Fruit fly (Drosophila melanogaster) whole organism, wandering third instar larva: ENCODE data around the gene MED10.

ENCODE experiments used
- Abd-B ChIP-seq: fragments of >200 bp; optimal IDR thresholded peaks from 2 replicates; lab custom pipeline; 2017; ENCODE audit warnings: missing biosample characterization, missing genetic modification characterization
- CG32264 ChIP-seq: fragments of 200-800 bp; sonication (Bioruptor generic); optimal IDR thresholded peaks from 2 replicates; lab custom pipeline; 2016; ENCODE audit warnings: missing biosample characterization, missing genetic modification characterization
- CG9705 ChIP-seq: fragments of 200-800 bp; sonication (Bioruptor generic); optimal IDR thresholded peaks from 2 replicates; lab custom pipeline; 2018; ENCODE audit warnings: missing biosample characterization, mild to moderate bottlenecking, missing genetic modification characterization
- CrebA ChIP-seq: fragments of 200-800 bp; sonication (Bioruptor generic); optimal IDR thresholded peaks from 2 replicates; lab custom pipeline; 2016; ENCODE audit warnings: missing biosample characterization, mild to moderate bottlenecking, missing genetic modification characterization, borderline replicate concordance
- Dfd ChIP-seq: fragments of >200 bp; optimal IDR thresholded peaks from 2 replicates; lab custom pipeline; 2017; ENCODE audit warnings: missing biosample characterization, missing genetic modification characterization
- Dif ChIP-seq: fragments of 200-275, 200-300 bp; sonication (Bioruptor generic); optimal IDR thresholded peaks from 2 replicates; lab custom pipeline; 2018; ENCODE audit warnings: missing biosample characterization, missing genetic modification characterization; ENCODE audit not compliant: partially characterized antibody
- GATAd ChIP-seq: sonication (Bioruptor generic); optimal IDR thresholded peaks from 2 replicates; lab custom pipeline; 2016; ENCODE audit warnings: missing biosample characterization, missing genetic modification characterization
- HLH106 ChIP-seq: fragments of 200-800 bp; optimal IDR thresholded peaks from 3 replicates; lab custom pipeline; 2019; ENCODE audit warnings: missing biosample characterization, mild to moderate bottlenecking, missing genetic modification characterization, moderate library complexity
- Hnf4 ChIP-seq: fragments of 200-800 bp; sonication (Bioruptor generic); optimal IDR thresholded peaks from 2 replicates; lab custom pipeline; 2016; ENCODE audit warnings: missing biosample characterization, mild to moderate bottlenecking, missing genetic modification characterization
- Hr78 ChIP-seq: fragments of >200 bp; optimal IDR thresholded peaks from 2 replicates; lab custom pipeline; 2017; ENCODE audit warnings: missing biosample characterization, missing genetic modification characterization
- Hr83 ChIP-seq: fragments of 200-300 bp; sonication (Bioruptor generic); optimal IDR thresholded peaks from 2 replicates; lab custom pipeline; 2016; ENCODE audit warnings: missing biosample characterization, mild to moderate bottlenecking, missing genetic modification characterization, moderate library complexity; ENCODE audit not compliant: poor library complexity, severe bottlenecking
- Jra ChIP-seq: sonication (Bioruptor generic); optimal IDR thresholded peaks from 2 replicates; lab custom pipeline; 2016; ENCODE audit warnings: missing biosample characterization, missing genetic modification characterization
- Mio ChIP-seq: sonication (Bioruptor generic); optimal IDR thresholded peaks from 2 replicates; lab custom pipeline; 2016; ENCODE audit warnings: missing biosample characterization, missing genetic modification characterization
- Myc ChIP-seq: fragments of >200 bp; optimal IDR thresholded peaks from 2 replicates; lab custom pipeline; 2017
- N ChIP-seq: fragments of >200 bp; optimal IDR thresholded peaks from 2 replicates; lab custom pipeline; 2018; ENCODE audit warnings: missing biosample characterization, missing external identifiers, missing genetic modification characterization
- OdsH ChIP-seq: fragments of 200-800 bp; sonication (Bioruptor generic); optimal IDR thresholded peaks from 2 replicates; lab custom pipeline; 2016; ENCODE audit warnings: missing biosample characterization, mild to moderate bottlenecking, missing genetic modification characterization
- Rel ChIP-seq, 2 experiments: fragments of 200-800 bp; sonication (Bioruptor generic) in 1 of 2; optimal IDR thresholded peaks; 2 replicates in 1 of 2; 3 replicates in 1 of 2; lab custom pipeline; 2016 to 2019; ENCODE audit warnings: mild to moderate bottlenecking in 2 of 2, missing biosample characterization in 2 of 2, missing genetic modification characterization in 2 of 2, moderate library complexity in 1 of 2
- Sp1 ChIP-seq: fragments of 200-800 bp; sonication (Bioruptor generic); optimal IDR thresholded peaks from 3 replicates; lab custom pipeline; 2019; ENCODE audit warnings: missing biosample characterization, mild to moderate bottlenecking, missing genetic modification characterization, moderate library complexity
- Vsx2 ChIP-seq: fragments of 200-300, 225-300 bp; sonication (Bioruptor generic); optimal IDR thresholded peaks from 2 replicates; lab custom pipeline; 2018; ENCODE audit warnings: missing biosample characterization, missing genetic modification characterization; ENCODE audit not compliant: partially characterized antibody
- br ChIP-seq: fragments of 200-800 bp; sonication (Bioruptor generic); optimal IDR thresholded peaks from 2 replicates; lab custom pipeline; 2016; ENCODE audit warnings: missing biosample characterization, missing genetic modification characterization
- brk ChIP-seq: fragments of 200-800 bp; sonication (Bioruptor generic); optimal IDR thresholded peaks from 2 replicates; lab custom pipeline; 2016; ENCODE audit warnings: missing biosample characterization, mild to moderate bottlenecking, missing genetic modification characterization
- dl ChIP-seq, 2 experiments: fragments of 175-275, 200-275 bp in 1 of 2; fragments of 200-275 bp in 1 of 2; sonication (Bioruptor generic); optimal IDR thresholded peaks; lab custom pipeline; 2018; ENCODE audit warnings: mild to moderate bottlenecking in 2 of 2, missing biosample characterization in 2 of 2, missing genetic modification characterization in 2 of 2, moderate library complexity in 2 of 2; ENCODE audit not compliant: partially characterized antibody in 2 of 2, insufficient read depth in 1 of 2
- dmrt93B ChIP-seq: fragments of 200-800 bp; sonication (Bioruptor generic); optimal IDR thresholded peaks from 2 replicates; lab custom pipeline; 2018; ENCODE audit warnings: missing biosample characterization, mild to moderate bottlenecking, missing genetic modification characterization
- dsf ChIP-seq: sonication (Bioruptor generic); optimal IDR thresholded peaks from 2 replicates; lab custom pipeline; 2016; ENCODE audit warnings: missing biosample characterization, missing genetic modification characterization, borderline replicate concordance
- ey ChIP-seq: fragments of 200-800 bp; sonication (Bioruptor generic); optimal IDR thresholded peaks from 2 replicates; lab custom pipeline; 2016; ENCODE audit warnings: missing biosample characterization, missing genetic modification characterization
- foxo ChIP-seq, 2 experiments: fragments of 200-800 bp; sonication (Bioruptor generic); optimal IDR thresholded peaks; 2 replicates in 1 of 2; 3 replicates in 1 of 2; lab custom pipeline; 2016 to 2017; ENCODE audit warnings: missing biosample characterization in 2 of 2, missing genetic modification characterization in 2 of 2
- fru ChIP-seq: fragments of 200-800 bp; sonication (Bioruptor generic); optimal IDR thresholded peaks from 3 replicates; lab custom pipeline; 2016; ENCODE audit warnings: missing biosample characterization, mild to moderate bottlenecking, missing genetic modification characterization
- h ChIP-seq: fragments of 200-800 bp; sonication (Bioruptor generic); optimal IDR thresholded peaks from 3 replicates; lab custom pipeline; 2016; ENCODE audit warnings: missing biosample characterization, mild to moderate bottlenecking, missing genetic modification characterization
- jim ChIP-seq: fragments of 175-275, 200-325 bp; sonication (Bioruptor generic); optimal IDR thresholded peaks from 2 replicates; lab custom pipeline; 2016; ENCODE audit warnings: missing biosample characterization, mild to moderate bottlenecking, missing genetic modification characterization
- lola ChIP-seq: fragments of >200 bp; optimal IDR thresholded peaks from 2 replicates; lab custom pipeline; 2017; ENCODE audit warnings: missing biosample characterization, missing genetic modification characterization
- pan ChIP-seq: fragments of >200 bp; optimal IDR thresholded peaks from 2 replicates; lab custom pipeline; 2017
- psq ChIP-seq: fragments of 200-800 bp; sonication (Bioruptor generic); optimal IDR thresholded peaks from 3 replicates; lab custom pipeline; 2017; ENCODE audit warnings: missing biosample characterization, mild to moderate bottlenecking, missing genetic modification characterization, moderate library complexity
- rgr ChIP-seq: fragments of 200-800 bp; sonication (Bioruptor generic); optimal IDR thresholded peaks from 3 replicates; lab custom pipeline; 2016; ENCODE audit warnings: missing biosample characterization, mild to moderate bottlenecking, missing genetic modification characterization
- sage ChIP-seq: fragments of 200-800 bp; sonication (Bioruptor generic); optimal IDR thresholded peaks from 2 replicates; lab custom pipeline; 2016; ENCODE audit warnings: missing biosample characterization, mild to moderate bottlenecking, missing genetic modification characterization
- sv ChIP-seq: fragments of 200-800 bp; sonication (Bioruptor generic); optimal IDR thresholded peaks from 3 replicates; lab custom pipeline; 2016; ENCODE audit warnings: missing biosample characterization, missing genetic modification characterization
- tai ChIP-seq: sonication (Bioruptor generic); optimal IDR thresholded peaks from 2 replicates; lab custom pipeline; 2016; ENCODE audit warnings: missing biosample characterization, missing genetic modification characterization
- usp ChIP-seq: fragments of >200 bp; optimal IDR thresholded peaks from 2 replicates; lab custom pipeline; 2017; ENCODE audit warnings: missing biosample characterization, missing genetic modification characterization
- woc ChIP-seq: sonication (Bioruptor generic); optimal IDR thresholded peaks from 2 replicates; lab custom pipeline; 2016; ENCODE audit warnings: missing biosample characterization, mild to moderate bottlenecking, missing genetic modification characterization

The MED10 gene

dm6 chr3L:16231857-16232256 is at the start of gene MED10, which contains the start of gene PDCD-5:
Gene MED10, plus strand, starts transcription at chr3L:16232084.
Gene PDCD-5, minus strand, starts transcription at chr3L:16232038.
- TF ChIP-seq HLH106 (tag; lab: Kevin White, UChicago) (peak; percentile 39), Sp1 (GFP tag; lab: Kevin White, UChicago) (peak; percentile 39), rgr (GFP tag; lab: Kevin White, UChicago) (peak; percentile 12), usp (GFP tag; lab: Kevin White, UChicago) (no peak), foxo (GFP tag; optimal IDR thresholded peaks at IDR 0.05; lab: Kevin White, UChicago) (no peak), Rel (GFP tag; optimal IDR thresholded peaks at IDR 0.05; lab: Kevin White, UChicago) (no peak), Rel (tag; optimal IDR thresholded peaks at IDR 0.05; lab: Kevin White, UChicago) (peak; percentile 65), OdsH (GFP tag; lab: Kevin White, UChicago) (peak; percentile 3), sage (no peak), Dif (GFP tag; lab: Kevin White, UChicago) (peak; percentile 0), Myc (lab: Kevin White, UChicago) (peak; percentile 29), Hr83 (GFP tag; lab: Kevin White, UChicago) (peak; percentile 30), woc (GFP tag; lab: Kevin White, UChicago) (no peak)

dm6 chr3L:16182633-16183462 is 49.0 kb upstream of the MED10 start:
- TF ChIP-seq ey (GFP tag; lab: Kevin White, UChicago) (peak; percentile 58), Vsx2 (GFP tag; lab: Kevin White, UChicago) (peak; percentile 9), GATAd (GFP tag; lab: Kevin White, UChicago) (no peak), tai (GFP tag; lab: Kevin White, UChicago) (peak; percentile 32), woc (GFP tag; lab: Kevin White, UChicago) (peak; percentile 39), fru (GFP tag; lab: Kevin White, UChicago) (peak; percentile 58), br (no peak), Abd-B (GFP tag; lab: Kevin White, UChicago) (no peak), HLH106 (tag; lab: Kevin White, UChicago) (peak; percentile 62), CrebA (GFP tag; lab: Kevin White, UChicago) (no peak), CG9705 (peak; percentile 25), Sp1 (GFP tag; lab: Kevin White, UChicago) (peak; percentile 56), N (no peak), CG32264 (no peak), h (GFP tag; lab: Kevin White, UChicago) (peak; percentile 64), sage (peak; percentile 20), psq (peak; percentile 55), dl (GFP tag; optimal IDR thresholded peaks at IDR 0.05; lab: Kevin White, UChicago; ENCODE audit: insufficient read depth in 1 of 2, partially characterized antibody in 2 of 2) (no peak), Myc (lab: Kevin White, UChicago) (no peak), usp (GFP tag; lab: Kevin White, UChicago) (no peak), Dfd (GFP tag; lab: Kevin White, UChicago) (peak; percentile 52), jim (no peak), Hnf4 (GFP tag; lab: Kevin White, UChicago) (peak; percentile 24), Hr78 (GFP tag; lab: Kevin White, UChicago) (no peak), pan (lab: Kevin White, UChicago) (no peak), rgr (GFP tag; lab: Kevin White, UChicago) (peak; percentile 56), Dif (GFP tag; lab: Kevin White, UChicago) (no peak), brk (peak; percentile 33), dmrt93B (GFP tag; lab: Kevin White, UChicago) (peak; percentile 17), Mio (GFP tag; lab: Kevin White, UChicago) (no peak), lola (no peak), dsf (GFP tag; lab: Kevin White, UChicago) (no peak), sv (no peak), foxo (GFP tag; optimal IDR thresholded peaks at IDR 0.05; lab: Kevin White, UChicago) (peak in 1 of 2 experiments; percentile 60), Jra (no peak), Hr83 (GFP tag; lab: Kevin White, UChicago) (no peak), OdsH (GFP tag; lab: Kevin White, UChicago) (peak; percentile 41), Rel (GFP tag; optimal IDR thresholded peaks at IDR 0.05; lab: Kevin White, UChicago) (peak; percentile 3), Rel (tag; optimal IDR thresholded peaks at IDR 0.05; lab: Kevin White, UChicago) (no peak)
